Worm (Caenorhabditis elegans) whole organism, young adult: Measurements from ENCODE around the gene pak-2.

Source experiments
- B0019.2 ChIP-seq: fragments of 200-800 bp; sonication (Bioruptor generic); conservative IDR thresholded peaks from 2 replicates; pipeline ENCODE4 v1.3.6; 2022; ENCODE audit warnings: missing genetic modification reagents, missing genetic modification characterization, missing compliant biosample characterization
- D2030.7 ChIP-seq: fragments of 200-800 bp; sonication (Bioruptor generic); IDR thresholded peaks from 2 replicates; pipeline ENCODE4 v1.3.6; 2022; ENCODE audit warnings: missing genetic modification reagents, missing genetic modification characterization, missing compliant biosample characterization
- F10E7.11 ChIP-seq: sonication (generic microtip); optimal IDR thresholded peaks from 2 replicates; lab custom pipeline; 2017; ENCODE audit warnings: mild to moderate bottlenecking, missing genetic modification characterization, moderate library complexity, missing compliant biosample characterization
- F39B2.1 ChIP-seq: fragments of 200-800 bp; sonication (Bioruptor generic); IDR thresholded peaks from 2 replicates; pipeline ENCODE4 v1.3.6; 2022; ENCODE audit warnings: missing genetic modification reagents, missing genetic modification characterization, missing compliant biosample characterization
- F57A8.1 ChIP-seq: fragments of 200-800 bp; sonication (Bioruptor generic); optimal IDR thresholded peaks from 2 replicates; lab custom pipeline; 2018; ENCODE audit warnings: mild to moderate bottlenecking, missing genetic modification characterization, moderate library complexity, missing compliant biosample characterization
- K11D2.4 ChIP-seq: fragments of 200-800 bp; sonication (Bioruptor generic); IDR thresholded peaks from 2 replicates; pipeline ENCODE4 v1.3.6; 2022; ENCODE audit warnings: missing genetic modification reagents, missing genetic modification characterization, missing compliant biosample characterization
- Y67H2A.10 ChIP-seq: fragments of 200-800 bp; sonication (Bioruptor generic); conservative IDR thresholded peaks from 2 replicates; pipeline ENCODE4 v1.3.6; 2022; ENCODE audit warnings: missing genetic modification reagents, missing genetic modification characterization, missing compliant biosample characterization
- Y79H2A.3 ChIP-seq: fragments of 200-800 bp; sonication (Bioruptor generic); conservative IDR thresholded peaks from 2 replicates; pipeline ENCODE4 v1.3.6; 2022; ENCODE audit warnings: missing genetic modification reagents, missing genetic modification characterization, missing compliant biosample characterization
- akir-1 ChIP-seq: fragments of 200-800 bp; sonication (Bioruptor generic); optimal IDR thresholded peaks from 2 replicates; lab custom pipeline; 2018; ENCODE audit warnings: mild to moderate bottlenecking, missing genetic modification characterization, moderate library complexity, missing compliant biosample characterization
- aptf-2 ChIP-seq: fragments of 200-800 bp; sonication (Bioruptor generic); conservative IDR thresholded peaks from 2 replicates; pipeline ENCODE4 v1.3.6; 2022; ENCODE audit warnings: missing genetic modification reagents, missing genetic modification characterization, missing compliant biosample characterization
- atf-7 ChIP-seq: sonication (generic microtip); optimal IDR thresholded peaks from 2 replicates; lab custom pipeline; 2017; ENCODE audit warnings: mild to moderate bottlenecking, missing genetic modification characterization, missing compliant biosample characterization
- athp-1 ChIP-seq: sonication (generic microtip); optimal IDR thresholded peaks from 2 replicates; lab custom pipeline; 2017; ENCODE audit warnings: mild to moderate bottlenecking, missing genetic modification characterization, missing compliant biosample characterization
- ccch-3 ChIP-seq: fragments of 200-800 bp; sonication (Bioruptor generic); optimal IDR thresholded peaks from 2 replicates; lab custom pipeline; 2018; ENCODE audit warnings: mild to moderate bottlenecking, missing genetic modification characterization, missing compliant biosample characterization
- cebp-2 ChIP-seq: fragments of 200-800 bp; sonication (Bioruptor generic); IDR thresholded peaks from 2 replicates; pipeline ENCODE4 v1.3.6; 2022; ENCODE audit warnings: missing genetic modification characterization, missing compliant biosample characterization
- ceh-58 ChIP-seq: fragments of 200-800 bp; sonication (Bioruptor generic); IDR thresholded peaks from 2 replicates; pipeline ENCODE4 v1.3.6; 2022; ENCODE audit warnings: missing genetic modification characterization, missing compliant biosample characterization
- dpff-1 ChIP-seq: sonication (generic microtip); optimal IDR thresholded peaks from 2 replicates; lab custom pipeline; 2017; ENCODE audit warnings: mild to moderate bottlenecking, missing genetic modification characterization, missing compliant biosample characterization
- ets-4 ChIP-seq: fragments of 200-800 bp; sonication (Bioruptor generic); optimal IDR thresholded peaks from 2 replicates; lab custom pipeline; 2018; ENCODE audit warnings: mild to moderate bottlenecking, missing genetic modification characterization, missing compliant biosample characterization
- fkh-3 ChIP-seq: sonication (generic microtip); optimal IDR thresholded peaks from 2 replicates; lab custom pipeline; 2016; ENCODE audit warnings: mild to moderate bottlenecking, missing genetic modification characterization, missing compliant biosample characterization
- hsf-1 ChIP-seq: fragments of 200-800 bp; sonication (Bioruptor generic); IDR thresholded peaks from 2 replicates; pipeline ENCODE4 v1.3.6; 2022; ENCODE audit warnings: missing genetic modification reagents, missing genetic modification characterization, missing compliant biosample characterization
- lag-1 ChIP-seq: fragments of 200-800 bp; sonication (Bioruptor generic); IDR thresholded peaks from 2 replicates; pipeline ENCODE4 v1.3.6; 2022; ENCODE audit warnings: missing genetic modification reagents, missing genetic modification characterization, missing compliant biosample characterization
- madf-3 ChIP-seq: fragments of 200-800 bp; sonication (Bioruptor generic); IDR thresholded peaks from 2 replicates; pipeline ENCODE4 v1.3.6; 2022; ENCODE audit warnings: missing genetic modification reagents, missing genetic modification characterization, missing compliant biosample characterization
- mes-4 ChIP-seq: sonication (generic microtip); optimal IDR thresholded peaks from 2 replicates; lab custom pipeline; 2016; ENCODE audit warnings: missing genotype, missing genetic modification characterization, missing compliant biosample characterization
- nhr-120 ChIP-seq: fragments of 200-800 bp; sonication (Bioruptor generic); IDR thresholded peaks from 2 replicates; pipeline ENCODE4 v1.3.6; 2022; ENCODE audit warnings: missing genetic modification characterization, missing compliant biosample characterization
- nhr-27 ChIP-seq: fragments of 200-800 bp; sonication (Bioruptor generic); optimal IDR thresholded peaks from 2 replicates; lab custom pipeline; 2018; ENCODE audit warnings: mild to moderate bottlenecking, missing genetic modification characterization, moderate library complexity, missing compliant biosample characterization
- rcor-1 ChIP-seq: fragments of 200-800 bp; sonication (Bioruptor generic); IDR thresholded peaks from 2 replicates; pipeline ENCODE4 v1.3.6; 2022; ENCODE audit warnings: missing genetic modification reagents, missing genetic modification characterization, missing compliant biosample characterization
- sdz-38 ChIP-seq: sonication (generic microtip); optimal IDR thresholded peaks from 2 replicates; lab custom pipeline; 2016; ENCODE audit warnings: missing genotype, missing genetic modification characterization, missing compliant biosample characterization
- sea-2 ChIP-seq: fragments of 200-800 bp; sonication (Bioruptor generic); IDR thresholded peaks from 2 replicates; pipeline ENCODE4 v1.3.6; 2022; ENCODE audit warnings: missing genetic modification characterization, missing compliant biosample characterization
- snpc-1.1 ChIP-seq: sonication (generic microtip); optimal IDR thresholded peaks from 2 replicates; lab custom pipeline; 2017; ENCODE audit warnings: missing genetic modification characterization, mild to moderate bottlenecking, missing compliant biosample characterization, antibody characterized with exemption, moderate library complexity, missing genotype, missing genetic modification reagents; ENCODE audit not compliant: insufficient read depth
- sptf-2 ChIP-seq: fragments of 200-800 bp; sonication (Bioruptor generic); optimal IDR thresholded peaks from 2 replicates; lab custom pipeline; 2018; ENCODE audit warnings: mild to moderate bottlenecking, missing genetic modification characterization, missing compliant biosample characterization
- tlf-1 ChIP-seq: fragments of 200-800 bp; sonication (Bioruptor generic); optimal IDR thresholded peaks from 2 replicates; lab custom pipeline; 2018; ENCODE audit warnings: mild to moderate bottlenecking, missing genetic modification characterization, missing compliant biosample characterization
- ztf-18 ChIP-seq: sonication (generic microtip); optimal IDR thresholded peaks from 2 replicates; lab custom pipeline; 2016; ENCODE audit warnings: missing genotype, mild to moderate bottlenecking, missing genetic modification characterization, missing compliant biosample characterization

Gene pak-2

ce11 chrV:11069277-11069676, 30.0 kb upstream of the pak-2 start, which contains the start of gene T04C12.8 (continued):
- TF ChIP-seq athp-1 (tag; lab: Kevin White, UChicago), result no peak
- TF ChIP-seq sea-2 (GFP tag; lab: Robert Waterston, UW), result no peak
- no peak for TF ChIP-seq akir-1 (GFP tag; lab: Kevin White, UChicago)
- TF ChIP-seq tlf-1, result peak; percentile 46
- no peak for TF ChIP-seq madf-3 (GFP tag; lab: Robert Waterston, UW)
- TF ChIP-seq Y67H2A.10 (GFP tag; lab: Robert Waterston, UW), result no peak
- TF ChIP-seq rcor-1, result no peak
- no peak for TF ChIP-seq fkh-3 (tag; lab: Kevin White, UChicago)
- no peak for TF ChIP-seq sptf-2 (GFP tag; lab: Kevin White, UChicago)
- peak; percentile 2 for TF ChIP-seq ets-4
- no peak for TF ChIP-seq ccch-3 (GFP tag; lab: Kevin White, UChicago)
- no peak for TF ChIP-seq Y79H2A.3 (GFP tag; lab: Robert Waterston, UW)

DNA sequence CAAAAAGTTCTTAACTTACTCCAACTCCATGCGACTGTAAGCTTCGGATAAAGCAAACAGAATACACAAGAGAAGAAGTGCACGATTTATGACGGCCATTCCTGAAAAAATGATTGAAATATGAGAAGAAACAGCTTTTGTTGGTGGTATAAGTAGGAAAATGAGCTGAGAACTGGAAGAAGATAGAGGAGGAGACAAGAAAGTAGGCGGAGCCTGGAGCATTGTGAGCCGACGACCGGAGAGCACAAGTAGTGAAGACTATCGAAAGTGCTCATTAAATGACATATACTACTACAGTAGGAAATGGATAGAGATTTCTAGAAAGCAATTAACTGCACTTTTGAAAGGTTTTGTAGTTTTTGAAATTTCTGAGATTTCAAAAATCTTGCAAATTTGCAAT, 26.3 kb upstream of the pak-2 start, which contains the start of gene nlp-80:
TSS of gene nlp-80 (minus strand) at position 101 of the 400 bp plus-strand sequence.
- no peak for TF ChIP-seq D2030.7 (GFP tag; lab: Robert Waterston, UW)
- TF ChIP-seq F39B2.1 (GFP tag; lab: Robert Waterston, UW), result no peak
- no peak for TF ChIP-seq aptf-2 (GFP tag; lab: Robert Waterston, UW)
- TF ChIP-seq Y79H2A.3 (GFP tag; lab: Robert Waterston, UW), result no peak
- no peak for TF ChIP-seq B0019.2
- TF ChIP-seq dpff-1 (tag; lab: Kevin White, UChicago), result no peak

ce11 chrV:11063115-11063514, 23.9 kb upstream of the pak-2 start, which contains the start of gene T04C12.9:
TSS of gene T04C12.9 (minus strand) at chrV:11063215.
- no peak for TF ChIP-seq sdz-38 (tag; lab: Kevin White, UChicago)
- TF ChIP-seq ztf-18, result no peak
- TF ChIP-seq lag-1 (GFP tag; lab: Robert Waterston, UW), result no peak
- no peak for TF ChIP-seq snpc-1.1 (tag; lab: Kevin White, UChicago)
- no peak for TF ChIP-seq K11D2.4
- no peak for TF ChIP-seq ceh-58 (GFP tag; lab: Robert Waterston, UW)
- TF ChIP-seq, all 124 proteins: peak for 0

DNA sequence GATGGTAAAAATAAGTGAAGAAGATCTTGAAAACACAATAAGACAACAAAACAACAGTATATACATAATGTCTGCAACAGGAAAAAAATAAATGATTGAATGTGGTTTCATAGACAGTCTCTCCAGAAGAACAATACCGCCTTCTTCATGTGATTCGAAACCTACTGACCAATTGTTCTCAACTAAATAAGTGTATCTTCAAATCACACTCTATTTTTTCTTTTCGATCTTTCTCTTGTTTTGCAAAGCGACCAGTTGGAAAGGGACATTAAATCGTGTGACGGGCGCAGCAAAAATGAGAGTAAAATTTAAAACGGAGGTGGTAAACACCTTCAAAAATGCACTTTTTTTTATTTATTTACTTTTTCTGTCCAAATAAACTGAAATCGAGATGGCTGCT, 22.7 kb upstream of the pak-2 start:
- TF ChIP-seq F57A8.1 (GFP tag; lab: Kevin White, UChicago), result no peak
- no peak for TF ChIP-seq nhr-27 (tag; lab: Kevin White, UChicago)

DNA sequence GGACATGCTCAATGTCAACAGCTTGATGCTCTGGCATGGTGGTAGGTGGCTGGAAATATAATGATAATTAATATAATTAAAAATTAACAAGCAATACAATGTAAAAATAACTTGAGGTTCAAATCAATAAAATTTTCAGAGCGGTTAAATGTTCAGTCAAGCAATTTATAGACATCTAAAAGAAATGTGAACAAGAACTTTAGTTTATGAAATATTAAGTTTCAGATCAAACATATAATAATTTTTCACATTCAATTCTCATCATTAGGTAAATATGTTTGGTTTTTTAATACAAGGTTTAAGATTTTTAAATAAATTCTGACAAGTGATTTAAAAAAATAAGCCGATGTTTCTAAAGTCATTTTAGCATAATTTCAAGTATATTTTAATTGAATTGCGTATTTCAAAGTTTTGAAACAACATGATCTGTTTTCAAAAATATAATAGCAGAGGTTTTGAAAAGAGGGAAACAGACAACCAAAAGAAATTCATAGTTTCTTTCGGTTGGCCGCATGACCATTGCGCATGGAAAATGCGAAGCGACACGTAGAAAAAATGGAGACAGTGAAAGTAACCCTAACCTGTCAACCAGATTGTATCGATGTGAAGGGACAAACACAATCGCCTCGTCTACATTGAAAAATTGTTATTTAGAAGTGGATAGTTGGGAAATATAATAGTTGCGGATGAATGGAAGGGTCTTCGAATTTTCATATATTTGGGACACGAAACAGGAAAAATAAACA, 21.2 kb upstream of the pak-2 start, which contains the start of gene T04C12.11:
TSS of gene T04C12.11 (minus strand) at position 51 of the 746 bp plus-strand sequence.
- TF ChIP-seq F10E7.11 (tag; lab: Kevin White, UChicago), result no peak
- TF ChIP-seq nhr-120 (GFP tag; lab: Robert Waterston, UW), result no peak
- TF ChIP-seq hsf-1 (GFP tag; lab: Robert Waterston, UW), result no peak
- TF ChIP-seq mes-4 (tag; lab: Kevin White, UChicago), result no peak
- TF ChIP-seq atf-7 (tag; lab: Kevin White, UChicago), result no peak
- TF ChIP-seq cebp-2 (GFP tag; lab: Robert Waterston, UW), result no peak
